Worm (Caenorhabditis elegans) whole organism, L2 larva: Measurements from ENCODE around the gene epi-1.

Experiments used
- R02D3.7 ChIP-seq: fragments of 150-350 bp; optimal IDR thresholded peaks from 2 replicates; lab custom pipeline; 2014; ENCODE audit warnings: missing biosample characterization, missing genetic modification characterization
- ama-1 ChIP-seq: fragments of 150-350 bp; optimal IDR thresholded peaks from 2 replicates; lab custom pipeline; 2018; ENCODE audit warnings: inconsistent platforms
- ceh-82 ChIP-seq: fragments of 150-350 bp; optimal IDR thresholded peaks from 2 replicates; lab custom pipeline; 2014; ENCODE audit warnings: missing biosample characterization, missing genetic modification characterization
- lin-13 ChIP-seq: fragments of 150-350 bp; optimal IDR thresholded peaks from 2 replicates; lab custom pipeline; 2014; ENCODE audit warnings: missing biosample characterization, missing genetic modification reagents, missing genetic modification characterization
- lin-39 ChIP-seq: fragments of 150-350 bp; optimal IDR thresholded peaks from 2 replicates; lab custom pipeline; 2014; ENCODE audit warnings: missing biosample characterization, missing genetic modification reagents, missing genetic modification characterization
- mdl-1 ChIP-seq, 2 experiments: fragments of 150-350 bp in 1 of 2; sonication (generic microtip) in 1 of 2; optimal IDR thresholded peaks; 2 replicates each; lab custom pipeline; 2017; ENCODE audit warnings: missing biosample characterization in 2 of 2, missing genetic modification characterization in 2 of 2
- nhr-6 ChIP-seq: fragments of 150-350 bp; optimal IDR thresholded peaks from 2 replicates; lab custom pipeline; 2014; ENCODE audit warnings: missing biosample characterization, missing genetic modification characterization
- nhr-77 ChIP-seq: fragments of 150-350 bp; optimal IDR thresholded peaks from 2 replicates; lab custom pipeline; 2014; ENCODE audit warnings: missing biosample characterization, missing genetic modification characterization
- ztf-11 ChIP-seq: sonication (generic microtip); optimal IDR thresholded peaks from 2 replicates; lab custom pipeline; 2017; ENCODE audit warnings: missing biosample characterization, missing genetic modification characterization

- no peak for TF ChIP-seq lin-13 (GFP tag; lab: Kevin White, UChicago)
- no peak for TF ChIP-seq ztf-11 (tag; lab: Kevin White, UChicago)
- TF ChIP-seq ceh-82, result no peak
- no peak for TF ChIP-seq mdl-1 (tag; optimal IDR thresholded peaks at IDR 0.05; lab: Kevin White, UChicago)
- TF ChIP-seq nhr-6 (tag; lab: Kevin White, UChicago), result no peak
- TF ChIP-seq R02D3.7 (tag; lab: Kevin White, UChicago), result no peak
- TF ChIP-seq ama-1 (lab: Kevin White, UChicago), result no peak
- TF ChIP-seq nhr-77 (tag; lab: Kevin White, UChicago), result no peak
- no peak for TF ChIP-seq lin-39 (tag; lab: Kevin White, UChicago)
These were observed 1.9 kb downstream of the epi-1 start for ce11 chrIV:10668561-10668960.
